Worm (Caenorhabditis elegans) whole organism, L4 larva: ENCODE results near the gene Y71H2AM.1.

Source experiments
- F37D6.2 ChIP-seq: sonication (generic microtip); optimal IDR thresholded peaks from 2 replicates; lab custom pipeline; 2016; ENCODE audit warnings: mild to moderate bottlenecking, missing genetic modification characterization, missing compliant biosample characterization
- F44E2.7 ChIP-seq: fragments of 200-800 bp; sonication (Bioruptor generic); IDR thresholded peaks from 2 replicates; pipeline ENCODE4 v2.1.2; 2022; ENCODE audit warnings: missing genetic modification characterization, missing compliant biosample characterization
- T26A8.4 ChIP-seq: fragments of 200-800 bp; sonication (Bioruptor generic); IDR thresholded peaks from 2 replicates; pipeline ENCODE4 v1.3.6; 2022; ENCODE audit warnings: missing genetic modification characterization, missing compliant biosample characterization
- Y105C5A.15 ChIP-seq: fragments of 200-800 bp; sonication (Bioruptor generic); IDR thresholded peaks from 2 replicates; pipeline ENCODE4 v1.3.6; 2022; ENCODE audit warnings: missing genetic modification characterization, missing compliant biosample characterization
- Y75B8A.6 ChIP-seq: fragments of 200-800 bp; sonication (Bioruptor generic); IDR thresholded peaks from 2 replicates; pipeline ENCODE4 v1.3.6; 2022; ENCODE audit warnings: missing genetic modification reagents, missing genetic modification characterization, missing compliant biosample characterization
- ama-1 ChIP-seq: fragments of 150-350 bp; optimal IDR thresholded peaks from 2 replicates; lab custom pipeline; 2014; ENCODE audit warnings: inconsistent platforms, mixed read lengths
- arid-1 ChIP-seq: fragments of 200-800 bp; sonication (Bioruptor generic); conservative IDR thresholded peaks from 2 replicates; pipeline ENCODE4 v1.3.6; 2022; ENCODE audit warnings: missing genetic modification reagents, missing genetic modification characterization, missing compliant biosample characterization
- attf-4 ChIP-seq: sonication (generic microtip); optimal IDR thresholded peaks from 3 replicates; lab custom pipeline; 2017; ENCODE audit warnings: missing biosample characterization, missing genetic modification characterization
- ceh-20 ChIP-seq: fragments of 200-800 bp; sonication (Bioruptor generic); IDR thresholded peaks from 2 replicates; pipeline ENCODE4 v1.3.6; 2022; ENCODE audit warnings: missing genetic modification reagents, missing genetic modification characterization, missing compliant biosample characterization
- ceh-44 ChIP-seq: fragments of 200-800 bp; sonication (Bioruptor generic); IDR thresholded peaks from 2 replicates; pipeline ENCODE4 v1.3.6; 2022; ENCODE audit warnings: missing genetic modification reagents, missing genetic modification characterization, missing compliant biosample characterization
- ceh-82 ChIP-seq: sonication (generic microtip); optimal IDR thresholded peaks from 2 replicates; lab custom pipeline; 2017; ENCODE audit warnings: missing biosample characterization, missing genetic modification characterization
- ces-1 ChIP-seq: fragments of 150-350 bp; sonication (generic microtip); optimal IDR thresholded peaks from 4 replicates; lab custom pipeline; 2014; ENCODE audit warnings: missing biosample characterization, missing genetic modification reagents, missing genetic modification characterization
- cey-2 ChIP-seq: sonication (generic microtip); optimal IDR thresholded peaks from 3 replicates; lab custom pipeline; 2017; ENCODE audit warnings: missing genetic modification characterization, mild to moderate bottlenecking, missing compliant biosample characterization, antibody characterized with exemption, borderline replicate concordance; ENCODE audit not compliant: insufficient read depth
- daf-19 ChIP-seq: fragments of 200-800 bp; sonication (Bioruptor generic); conservative IDR thresholded peaks from 2 replicates; pipeline ENCODE4 v1.3.6; 2022; ENCODE audit warnings: missing genetic modification characterization, missing compliant biosample characterization
- daf-8 ChIP-seq: fragments of 200-800 bp; sonication (Bioruptor generic); IDR thresholded peaks from 2 replicates; pipeline ENCODE4 v1.3.6; 2022; ENCODE audit warnings: missing genetic modification characterization, missing compliant biosample characterization
- dmd-8 ChIP-seq: fragments of 200-800 bp; sonication (Bioruptor generic); IDR thresholded peaks from 2 replicates; pipeline ENCODE4 v1.3.6; 2022; ENCODE audit warnings: missing genetic modification characterization, missing compliant biosample characterization
- dve-1 ChIP-seq: sonication (generic microtip); optimal IDR thresholded peaks from 2 replicates; lab custom pipeline; 2017; ENCODE audit warnings: antibody characterized with exemption, mild to moderate bottlenecking, missing genetic modification characterization, missing compliant biosample characterization; ENCODE audit not compliant: insufficient read depth
- fkh-10 ChIP-seq: fragments of 150-350 bp; optimal IDR thresholded peaks from 2 replicates; lab custom pipeline; 2014; ENCODE audit warnings: missing biosample characterization, missing genetic modification reagents, missing genetic modification characterization
- fos-1 ChIP-seq: fragments of 150-350 bp; optimal IDR thresholded peaks from 2 replicates; lab custom pipeline; 2014; ENCODE audit warnings: missing biosample characterization, missing genetic modification characterization
- hlh-11 ChIP-seq: fragments of 200-800 bp; sonication (Bioruptor generic); optimal IDR thresholded peaks from 2 replicates; lab custom pipeline; 2018; ENCODE audit warnings: mild to moderate bottlenecking, missing genetic modification characterization, missing compliant biosample characterization
- hmg-1.1 ChIP-seq: fragments of 200-800 bp; sonication (Bioruptor generic); IDR thresholded peaks from 2 replicates; pipeline ENCODE4 v1.3.6; 2022; ENCODE audit warnings: missing genetic modification reagents, missing genetic modification characterization, missing compliant biosample characterization
- jun-1 ChIP-seq: fragments of 150-350 bp; optimal IDR thresholded peaks from 2 replicates; lab custom pipeline; 2014; ENCODE audit warnings: missing biosample characterization, missing genetic modification reagents, missing genetic modification characterization
- lin-1 ChIP-seq: fragments of 200-800 bp; sonication (Bioruptor generic); IDR thresholded peaks from 2 replicates; pipeline ENCODE4 v1.3.6; 2022; ENCODE audit warnings: missing genetic modification reagents, missing genetic modification characterization, missing compliant biosample characterization
- lin-15B ChIP-seq: fragments of 150-350 bp; sonication (generic microtip); optimal IDR thresholded peaks from 3 replicates; lab custom pipeline; 2014; ENCODE audit warnings: missing biosample characterization, missing genetic modification characterization
- lin-38 ChIP-seq: fragments of 200-800 bp; sonication (Bioruptor generic); IDR thresholded peaks from 2 replicates; pipeline ENCODE4 v1.3.6; 2022; ENCODE audit warnings: missing genetic modification reagents, missing genetic modification characterization, missing compliant biosample characterization
- lsy-2 ChIP-seq, 2 experiments: fragments of 150-350 bp in 1 of 2; sonication (generic microtip) in 1 of 2; optimal IDR thresholded peaks; 2 replicates each; lab custom pipeline; 2014 to 2017; ENCODE audit warnings: missing biosample characterization in 2 of 2, missing genetic modification characterization in 2 of 2
- mdl-1 ChIP-seq, 2 experiments: fragments of 150-350 bp in 1 of 2; sonication (generic microtip) in 1 of 2; optimal IDR thresholded peaks; 2 replicates each; lab custom pipeline; 2014 to 2017; ENCODE audit warnings: missing biosample characterization in 2 of 2, missing genetic modification characterization in 2 of 2
- mdt-29 ChIP-seq: fragments of 200-800 bp; sonication (Bioruptor generic); IDR thresholded peaks from 2 replicates; pipeline ENCODE4 v1.3.6; 2022; ENCODE audit warnings: missing genetic modification reagents, missing genetic modification characterization, missing compliant biosample characterization
- mep-1 ChIP-seq: fragments of 150-350 bp; sonication (generic microtip); optimal IDR thresholded peaks from 3 replicates; lab custom pipeline; 2014; ENCODE audit warnings: missing biosample characterization, missing genetic modification characterization
- mes-2 ChIP-seq: sonication (generic microtip); optimal IDR thresholded peaks from 2 replicates; lab custom pipeline; 2016; ENCODE audit warnings: missing genotype, mild to moderate bottlenecking, missing genetic modification characterization, missing compliant biosample characterization; ENCODE audit not compliant: poor library complexity, severe bottlenecking
- mxl-2 ChIP-seq: fragments of 200-800 bp; sonication (Bioruptor generic); conservative IDR thresholded peaks from 2 replicates; pipeline ENCODE4 v1.3.6; 2022; ENCODE audit warnings: missing genetic modification reagents, missing genetic modification characterization, missing compliant biosample characterization
- mxl-3 ChIP-seq: fragments of 200-800 bp; sonication (Bioruptor generic); optimal IDR thresholded peaks from 2 replicates; lab custom pipeline; 2018; ENCODE audit warnings: mild to moderate bottlenecking, missing genetic modification characterization, missing compliant biosample characterization
- nhr-102 ChIP-seq: sonication (generic microtip); optimal IDR thresholded peaks from 2 replicates; lab custom pipeline; 2016; ENCODE audit warnings: mild to moderate bottlenecking, missing genetic modification characterization, moderate library complexity, missing compliant biosample characterization
- nhr-111 ChIP-seq: fragments of 200-800 bp; sonication (Bioruptor generic); optimal IDR thresholded peaks from 2 replicates; lab custom pipeline; 2018; ENCODE audit warnings: mild to moderate bottlenecking, missing genetic modification characterization, missing compliant biosample characterization
- nhr-237 ChIP-seq: sonication (generic microtip); optimal IDR thresholded peaks from 2 replicates; lab custom pipeline; 2017; ENCODE audit warnings: missing biosample characterization, missing genetic modification characterization
- nhr-25 ChIP-seq: sonication (generic microtip); optimal IDR thresholded peaks from 2 replicates; lab custom pipeline; 2017; ENCODE audit warnings: missing genetic modification characterization, mild to moderate bottlenecking, missing compliant biosample characterization, antibody characterized with exemption, moderate library complexity, borderline replicate concordance; ENCODE audit not compliant: insufficient read depth
- nhr-28 ChIP-seq: fragments of 150-350 bp; optimal IDR thresholded peaks from 2 replicates; lab custom pipeline; 2014; ENCODE audit warnings: missing biosample characterization, missing genetic modification characterization
- nhr-42 ChIP-seq: fragments of 200-800 bp; sonication (Bioruptor generic); IDR thresholded peaks from 2 replicates; pipeline ENCODE4 v1.3.6; 2022; ENCODE audit warnings: missing genetic modification characterization, missing compliant biosample characterization
- nhr-76 ChIP-seq: fragments of 150-350 bp; optimal IDR thresholded peaks from 2 replicates; lab custom pipeline; 2014; ENCODE audit warnings: missing biosample characterization, missing genetic modification characterization
- nhr-77 ChIP-seq: fragments of 150-350 bp; optimal IDR thresholded peaks from 2 replicates; lab custom pipeline; 2014; ENCODE audit warnings: missing biosample characterization, missing genetic modification characterization
- pqm-1 ChIP-seq: sonication (generic microtip); optimal IDR thresholded peaks from 2 replicates; lab custom pipeline; 2017; ENCODE audit warnings: missing biosample characterization, missing genetic modification characterization
- rbr-2 ChIP-seq: sonication (generic microtip); optimal IDR thresholded peaks from 2 replicates; lab custom pipeline; 2016; ENCODE audit warnings: missing genotype, missing genetic modification characterization, missing compliant biosample characterization
- sdz-12 ChIP-seq: fragments of 200-800 bp; sonication (Bioruptor generic); optimal IDR thresholded peaks from 2 replicates; lab custom pipeline; 2018; ENCODE audit warnings: mild to moderate bottlenecking, missing genetic modification characterization, missing compliant biosample characterization
- skn-1 ChIP-seq: fragments of 150-350 bp; optimal IDR thresholded peaks from 2 replicates; lab custom pipeline; 2014; ENCODE audit warnings: missing biosample characterization, missing genetic modification characterization
- snpc-1.2 ChIP-seq: fragments of 200-800 bp; sonication (Bioruptor generic); IDR thresholded peaks from 2 replicates; pipeline ENCODE4 v1.3.6; 2022; ENCODE audit warnings: missing genetic modification reagents, missing genetic modification characterization, missing compliant biosample characterization
- spr-3 ChIP-seq: fragments of 200-800 bp; sonication (Bioruptor generic); optimal IDR thresholded peaks from 2 replicates; lab custom pipeline; 2018; ENCODE audit warnings: mild to moderate bottlenecking, missing genetic modification characterization, missing compliant biosample characterization
- tag-97 ChIP-seq: fragments of 200-800 bp; sonication (Bioruptor generic); IDR thresholded peaks from 2 replicates; pipeline ENCODE4 v1.3.6; 2022; ENCODE audit warnings: missing genetic modification characterization, missing compliant biosample characterization
- tra-1 ChIP-seq: fragments of 200-800 bp; sonication (Bioruptor generic); IDR thresholded peaks from 2 replicates; pipeline ENCODE4 v1.3.6; 2022; ENCODE audit warnings: missing genetic modification reagents, missing genetic modification characterization, missing compliant biosample characterization
- unc-62 ChIP-seq, 3 experiments: fragments of 150-350 bp in 1 of 3; sonication (generic microtip); optimal IDR thresholded peaks in 2 of 3; peaks in 1 of 3; 1 replicate in 1 of 3; 2 replicates in 2 of 3; lab custom pipeline; 2014 to 2017; ENCODE audit warnings: missing biosample characterization in 3 of 3, missing genetic modification characterization in 3 of 3, missing genetic modification reagents in 3 of 3, missing genotype in 1 of 3
- vab-7 ChIP-seq: fragments of 200-800 bp; sonication (Bioruptor generic); IDR thresholded peaks from 2 replicates; pipeline ENCODE4 v1.3.6; 2022; ENCODE audit warnings: missing genetic modification reagents, missing genetic modification characterization, missing compliant biosample characterization
- zag-1 ChIP-seq: fragments of 150-350 bp; optimal IDR thresholded peaks from 2 replicates; lab custom pipeline; 2014; ENCODE audit warnings: missing biosample characterization, missing genetic modification characterization
- zip-11 ChIP-seq: fragments of 200-800 bp; sonication (Bioruptor generic); IDR thresholded peaks from 2 replicates; pipeline ENCODE4 v1.3.6; 2022; ENCODE audit warnings: missing genetic modification characterization, missing compliant biosample characterization

Gene Y71H2AM.1

ce11 chrIII:2869512-2869911, 42.6 kb downstream of the Y71H2AM.1 start (continued):
- no peak for TF ChIP-seq T26A8.4
- TF ChIP-seq ama-1 (lab: Kevin White, UChicago): no peak
- no peak for TF ChIP-seq F44E2.7 (GFP tag; lab: Robert Waterston, UW)
- TF ChIP-seq lin-38 (GFP tag; lab: Robert Waterston, UW): no peak
- TF ChIP-seq lin-1 (GFP tag; lab: Robert Waterston, UW): no peak
- TF ChIP-seq zag-1: no peak
- no peak for TF ChIP-seq hmg-1.1
- TF ChIP-seq sdz-12 (GFP tag; lab: Kevin White, UChicago): no peak
- no peak for TF ChIP-seq ceh-44 (GFP tag; lab: Robert Waterston, UW)
- no peak for TF ChIP-seq nhr-25 (tag; lab: Kevin White, UChicago)
- TF ChIP-seq mxl-2 (GFP tag; lab: Robert Waterston, UW): no peak
- no peak for TF ChIP-seq mxl-3 (GFP tag; lab: Kevin White, UChicago)
- peak; percentile 66 for TF ChIP-seq pqm-1 (tag; lab: Kevin White, UChicago)
- TF ChIP-seq zip-11: no peak
- no peak for TF ChIP-seq ceh-82 (tag; lab: Kevin White, UChicago)
- no peak for TF ChIP-seq nhr-111
- no peak for TF ChIP-seq nhr-42 (GFP tag; lab: Robert Waterston, UW)
- no peak for TF ChIP-seq arid-1 (GFP tag; lab: Robert Waterston, UW)
- TF ChIP-seq spr-3 (GFP tag; lab: Kevin White, UChicago): no peak
- no peak for TF ChIP-seq rbr-2 (tag; lab: Kevin White, UChicago)
- TF ChIP-seq mes-2 (tag; lab: Kevin White, UChicago): no peak
- TF ChIP-seq nhr-237 (tag; lab: Kevin White, UChicago): no peak
- no peak for TF ChIP-seq snpc-1.2 (GFP tag; lab: Robert Waterston, UW)
- TF ChIP-seq fos-1 (tag; lab: Kevin White, UChicago): no peak
- TF ChIP-seq Y105C5A.15: no peak
- TF ChIP-seq vab-7 (GFP tag; lab: Robert Waterston, UW): no peak
- TF ChIP-seq mdl-1 (tag; optimal IDR thresholded peaks at IDR 0.05; lab: Kevin White, UChicago): no peak
- TF ChIP-seq tag-97 (GFP tag; lab: Robert Waterston, UW): no peak
- peak in 1 of 2 experiments; percentile 24 for TF ChIP-seq unc-62 (GFP tag; optimal IDR thresholded peaks at IDR 0.05 in 1 of 2; lab: Kevin White, UChicago)
- no peak for TF ChIP-seq unc-62 (tag; optimal IDR thresholded peaks at IDR 0.05; lab: Kevin White, UChicago)
- TF ChIP-seq dve-1 (tag; lab: Kevin White, UChicago): peak; percentile 31
- no peak for TF ChIP-seq nhr-76 (tag; lab: Kevin White, UChicago)
- TF ChIP-seq lin-15B (tag; lab: Kevin White, UChicago): no peak
- TF ChIP-seq nhr-28: peak; percentile 85
- no peak for TF ChIP-seq mep-1 (tag; lab: Kevin White, UChicago)
- TF ChIP-seq nhr-77: peak; percentile 35
- no peak for TF ChIP-seq Y75B8A.6 (GFP tag; lab: Robert Waterston, UW)
- no peak for TF ChIP-seq daf-8
- TF ChIP-seq cey-2 (tag; lab: Kevin White, UChicago): no peak
- no peak for TF ChIP-seq ceh-20 (GFP tag; lab: Robert Waterston, UW)
- TF ChIP-seq mdt-29 (GFP tag; lab: Robert Waterston, UW): no peak
- TF ChIP-seq jun-1 (tag; lab: Kevin White, UChicago): no peak
- no peak for TF ChIP-seq nhr-102 (tag; lab: Kevin White, UChicago)
- no peak for TF ChIP-seq skn-1 (tag; lab: Kevin White, UChicago)
- TF ChIP-seq tra-1 (GFP tag; lab: Robert Waterston, UW): peak; percentile 20; the same call in 1 of the 2 replicates
- TF ChIP-seq lsy-2 (tag; optimal IDR thresholded peaks at IDR 0.05; lab: Kevin White, UChicago): no peak
- no peak for TF ChIP-seq attf-4 (tag; lab: Kevin White, UChicago)
- peak; percentile 38 for TF ChIP-seq hlh-11 (tag; lab: Kevin White, UChicago)
- TF ChIP-seq F37D6.2: no peak
- TF ChIP-seq dmd-8 (GFP tag; lab: Robert Waterston, UW): no peak
- no peak for TF ChIP-seq daf-19 (GFP tag; lab: Robert Waterston, UW)
- TF ChIP-seq fkh-10 (GFP tag; lab: Kevin White, UChicago): no peak
- no peak for TF ChIP-seq ces-1 (GFP tag; lab: Kevin White, UChicago)
